Worm (Caenorhabditis elegans) whole organism, L4/young adult: ENCODE measurements around the gene amt-1.

ENCODE experiments used
- W03F9.2 ChIP-seq: fragments of 150-350 bp; optimal IDR thresholded peaks from 2 replicates; lab custom pipeline; 2014; ENCODE audit warnings: missing biosample characterization, missing genetic modification characterization
- dao-5 ChIP-seq: sonication (generic microtip); optimal IDR thresholded peaks from 2 replicates; lab custom pipeline; 2016; ENCODE audit warnings: missing genotype, missing genetic modification characterization, moderate library complexity, missing compliant biosample characterization

ce11 chrX:4597419-4597818 lies 26.2 kb downstream of the amt-1 start:
- no peak for TF ChIP-seq W03F9.2 (tag; lab: Kevin White, UChicago)
- TF ChIP-seq dao-5 (tag; lab: Kevin White, UChicago), result no peak
